Fruit fly (Drosophila melanogaster): Measurements from ENCODE around the gene vn.

vn gene

dm6 chr3L:5793967-5794366, 51.5 kb downstream of the vn start, which contains the start of gene Bre1 (continued):
- TF ChIP-seq kni (GFP tag; optimal IDR thresholded peaks at IDR 0.05) (no peak), Optix (GFP tag; IDR thresholded peaks at IDR 0.05) (no peak), Hand (GFP tag; optimal IDR thresholded peaks at IDR 0.05) (no peak), Dll (GFP tag; IDR thresholded peaks at IDR 0.05; ENCODE audit: partially characterized antibody) (peak; percentile 77), sisA (GFP tag; IDR thresholded peaks at IDR 0.05) (no peak), pb (GFP tag; optimal IDR thresholded peaks at IDR 0.05) (no peak), CG1603 (tag; optimal IDR thresholded peaks at IDR 0.05) (peak; percentile 75), sim (GFP tag; IDR thresholded peaks at IDR 0.05) (no peak), Eip74EF (GFP tag; optimal IDR thresholded peaks at IDR 0.05) (no peak), caup (GFP tag; optimal IDR thresholded peaks at IDR 0.05; ENCODE audit: severe bottlenecking) (no peak), Rx (GFP tag; IDR thresholded peaks at IDR 0.05) (no peak), CG13424 (tag; optimal IDR thresholded peaks at IDR 0.05) (no peak), Drgx (GFP tag; IDR thresholded peaks at IDR 0.05) (no peak), Dip2 (GFP tag; IDR thresholded peaks at IDR 0.05) (no peak), Fer3 (tag; optimal IDR thresholded peaks at IDR 0.05) (no peak), Atf-2 (GFP tag; optimal IDR thresholded peaks at IDR 0.05) (no peak), eyg (GFP tag; optimal IDR thresholded peaks at IDR 0.05) (no peak), so (GFP tag; IDR thresholded peaks at IDR 0.05) (no peak), gro (GFP tag; optimal IDR thresholded peaks at IDR 0.05) (peak; percentile 39), Oli (tag; optimal IDR thresholded peaks at IDR 0.05) (no peak), Dek (tag; optimal IDR thresholded peaks at IDR 0.05) (no peak), Sry-β (GFP tag; optimal IDR thresholded peaks at IDR 0.05) (no peak), CG4730 (GFP tag; IDR thresholded peaks at IDR 0.05) (no peak), Abd-B (GFP tag; optimal IDR thresholded peaks at IDR 0.05) (no peak), tio (GFP tag; optimal IDR thresholded peaks at IDR 0.05) (no peak), sob (GFP tag; IDR thresholded peaks at IDR 0.05) (no peak), Doc2 (GFP tag; IDR thresholded peaks at IDR 0.05) (no peak), CG7556 (GFP tag; optimal IDR thresholded peaks at IDR 0.05) (no peak), mirr (GFP tag; optimal IDR thresholded peaks at IDR 0.05) (no peak), HLH54F (GFP tag; optimal IDR thresholded peaks at IDR 0.05) (no peak), CG15479 (GFP tag; optimal IDR thresholded peaks at IDR 0.05) (no peak), CG11695 (GFP tag; IDR thresholded peaks at IDR 0.05) (no peak), dimm (GFP tag; IDR thresholded peaks at IDR 0.05) (no peak), CG4404 (GFP tag; IDR thresholded peaks at IDR 0.05) (no peak), BEAF-32 (GFP tag; optimal IDR thresholded peaks at IDR 0.05) (peak; percentile 84), CG2875 (GFP tag; optimal IDR thresholded peaks at IDR 0.05) (no peak), tgo (GFP tag; IDR thresholded peaks at IDR 0.05) (no peak), Max (GFP tag; optimal IDR thresholded peaks at IDR 0.05) (no peak), chn (GFP tag; optimal IDR thresholded peaks at IDR 0.05) (no peak), sens-2 (GFP tag; IDR thresholded peaks at IDR 0.05) (no peak), Spps (tag; optimal IDR thresholded peaks at IDR 0.05) (no peak), lab (GFP tag; optimal IDR thresholded peaks at IDR 0.05) (no peak), CG12391 (tag; optimal IDR thresholded peaks at IDR 0.05) (peak; percentile 4), scrt (GFP tag; optimal IDR thresholded peaks at IDR 0.05) (no peak), CG8089 (GFP tag; optimal IDR thresholded peaks at IDR 0.05) (no peak), CG4282 (GFP tag; optimal IDR thresholded peaks at IDR 0.05) (no peak), Bdp1 (GFP tag; optimal IDR thresholded peaks at IDR 0.05) (no peak), CG43689 (GFP tag; IDR thresholded peaks at IDR 0.05) (no peak), Bteb2 (GFP tag; optimal IDR thresholded peaks at IDR 0.05) (no peak), NfI (GFP tag; optimal IDR thresholded peaks at IDR 0.05) (no peak), GATAe (GFP tag; conservative IDR thresholded peaks at IDR 0.05) (no peak), al (GFP tag; IDR thresholded peaks at IDR 0.05) (no peak)

Measured in whole organism, embryonic.